Worm (Caenorhabditis elegans) whole organism, L1 larva: ENCODE data around the gene dsl-7.

Experiments used
- blmp-1 ChIP-seq: fragments of 150-350 bp; optimal IDR thresholded peaks from 2 replicates; lab custom pipeline; 2014; ENCODE audit warnings: missing biosample characterization, missing genetic modification characterization
- efl-3 ChIP-seq: fragments of 200-800 bp; sonication (Bioruptor generic); optimal IDR thresholded peaks from 2 replicates; lab custom pipeline; 2018; ENCODE audit warnings: mild to moderate bottlenecking, missing genetic modification characterization, missing compliant biosample characterization
- egl-27 ChIP-seq, 2 experiments: fragments of 150-350 bp in 1 of 2; sonication (generic microtip); optimal IDR thresholded peaks; 3 replicates each; lab custom pipeline; 2017 to 2018; ENCODE audit warnings: missing biosample characterization in 2 of 2, missing genetic modification characterization in 2 of 2, missing genetic modification reagents in 2 of 2
- fkh-10 ChIP-seq: sonication (generic microtip); optimal IDR thresholded peaks from 2 replicates; lab custom pipeline; 2017; ENCODE audit warnings: missing biosample characterization, missing genetic modification reagents, missing genetic modification characterization
- jun-1 ChIP-seq: fragments of 150-350 bp; optimal IDR thresholded peaks from 2 replicates; lab custom pipeline; 2014; ENCODE audit warnings: missing biosample characterization, missing genetic modification reagents, missing genetic modification characterization
- mdl-1 ChIP-seq, 2 experiments: fragments of 150-350 bp; optimal IDR thresholded peaks; 2 replicates each; lab custom pipeline; 2014 to 2017; ENCODE audit warnings: missing biosample characterization in 2 of 2, missing genetic modification characterization in 2 of 2, inconsistent platforms in 1 of 2
- pag-3 ChIP-seq: sonication (generic microtip); optimal IDR thresholded peaks from 2 replicates; lab custom pipeline; 2017; ENCODE audit warnings: missing genetic modification characterization, mild to moderate bottlenecking, missing compliant biosample characterization, antibody characterized with exemption, borderline replicate concordance; ENCODE audit not compliant: insufficient read depth
- zag-1 ChIP-seq: fragments of 150-350 bp; optimal IDR thresholded peaks from 2 replicates; lab custom pipeline; 2014; ENCODE audit warnings: missing biosample characterization, missing genetic modification characterization
- ztf-11 ChIP-seq, 2 experiments: sonication (generic microtip); optimal IDR thresholded peaks; 2 replicates each; lab custom pipeline; 2016 to 2017; ENCODE audit warnings: missing genetic modification characterization in 2 of 2, missing biosample characterization in 1 of 2, missing compliant biosample characterization in 1 of 2

DNA sequence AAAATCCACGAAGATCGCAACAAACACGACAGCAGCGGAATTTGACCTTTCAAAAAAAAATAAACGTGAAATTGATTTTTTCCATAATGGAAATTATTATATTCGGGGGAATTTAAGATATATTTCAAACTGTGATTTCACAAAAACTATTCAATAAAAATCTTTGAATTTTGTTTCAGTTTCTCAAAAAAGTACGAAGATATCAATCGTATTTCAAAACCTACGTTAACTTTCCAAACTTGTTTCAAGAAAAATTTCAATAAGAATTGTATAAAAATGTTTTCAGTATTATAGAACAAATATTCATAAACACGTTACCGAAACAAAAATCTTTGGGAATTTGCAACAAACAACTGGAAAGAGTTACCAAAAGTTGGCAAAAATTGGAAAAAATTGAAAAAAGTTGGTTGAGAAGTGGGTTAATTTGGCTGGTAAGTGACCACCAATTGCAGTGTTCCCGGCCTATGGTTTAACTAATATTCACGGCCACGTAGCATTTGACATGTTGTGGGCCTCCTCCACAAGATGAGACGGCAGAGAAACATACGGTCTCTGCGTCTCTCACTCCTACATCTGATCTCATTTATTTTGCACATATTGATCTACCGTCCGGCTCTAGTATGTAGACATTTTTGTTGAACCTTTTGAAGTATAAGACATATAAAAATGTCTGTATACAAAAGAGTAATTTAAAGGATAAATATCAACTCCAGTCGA is 42.0 kb upstream of the dsl-7 start, which contains the start of the genes T16G1.9 and T16G1.18:
- no peak for TF ChIP-seq efl-3
- TF ChIP-seq pag-3 = no peak
- TF ChIP-seq zag-1 (tag; lab: Kevin White, UChicago) = no peak
- TF ChIP-seq egl-27 (tag; optimal IDR thresholded peaks at IDR 0.05; lab: Kevin White, UChicago) = no peak
- no peak for TF ChIP-seq jun-1 (tag; lab: Kevin White, UChicago)
- no peak for TF ChIP-seq fkh-10 (GFP tag; lab: Kevin White, UChicago)
- no peak for TF ChIP-seq blmp-1
- no peak for TF ChIP-seq ztf-11 (tag; optimal IDR thresholded peaks at IDR 0.05; lab: Kevin White, UChicago)
- TF ChIP-seq mdl-1 (tag; optimal IDR thresholded peaks at IDR 0.05; lab: Kevin White, UChicago) = no peak
